Worm (Caenorhabditis elegans): ENCODE results near the gene grl-19.

Gene grl-19

DNA sequence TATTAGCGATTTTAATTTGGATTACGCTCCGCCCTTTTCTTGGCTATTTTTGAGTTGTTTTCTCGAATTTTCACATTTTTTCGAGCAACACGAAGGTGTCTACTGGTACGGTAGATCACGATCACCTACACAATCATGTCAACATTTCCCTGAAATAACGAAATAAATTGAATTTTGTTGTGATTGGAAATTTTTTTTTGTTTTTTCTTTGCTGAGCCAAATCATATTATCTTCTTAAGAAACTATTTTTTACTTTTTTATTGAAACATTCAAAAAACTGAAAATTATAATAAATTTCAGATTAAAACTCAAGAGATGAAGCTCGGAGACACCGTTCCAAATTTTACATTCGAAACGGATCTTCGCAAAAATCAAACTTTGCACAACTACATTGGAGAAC lies 34.1 kb downstream of the grl-19 start, which contains the start of gene prdx-6:
prdx-6 (plus strand) TSS at position 301 of the 400 bp plus-strand sequence.
- TF ChIP-seq skn-1 (tag; optimal IDR thresholded peaks at IDR 0.05) (no peak), sea-2 (GFP tag; optimal IDR thresholded peaks at IDR 0.05) (no peak), nhr-237 (tag; optimal IDR thresholded peaks at IDR 0.05) (no peak), elt-3 (tag; optimal IDR thresholded peaks at IDR 0.05) (no peak), ztf-11 (tag; optimal IDR thresholded peaks at IDR 0.05) (no peak), snpc-4 (tag; optimal IDR thresholded peaks at IDR 0.05) (no peak), ama-1 (optimal IDR thresholded peaks at IDR 0.05) (no peak), hmg-11 (tag; optimal IDR thresholded peaks at IDR 0.05) (no peak), lin-15B (tag; optimal IDR thresholded peaks at IDR 0.05) (no peak), nhr-23 (tag; optimal IDR thresholded peaks at IDR 0.05) (no peak), elt-1 (tag; optimal IDR thresholded peaks at IDR 0.05) (no peak), ceh-9 (tag; optimal IDR thresholded peaks at IDR 0.05) (no peak), ceh-28 (tag; optimal IDR thresholded peaks at IDR 0.05) (no peak), lin-39 (tag; optimal IDR thresholded peaks at IDR 0.05) (no peak), pha-4 (tag; optimal IDR thresholded peaks at IDR 0.05) (no peak), nhr-76 (tag; optimal IDR thresholded peaks at IDR 0.05) (no peak), nfya-1 (tag; optimal IDR thresholded peaks at IDR 0.05; ENCODE audit: insufficient read depth) (no peak)

DNA sequence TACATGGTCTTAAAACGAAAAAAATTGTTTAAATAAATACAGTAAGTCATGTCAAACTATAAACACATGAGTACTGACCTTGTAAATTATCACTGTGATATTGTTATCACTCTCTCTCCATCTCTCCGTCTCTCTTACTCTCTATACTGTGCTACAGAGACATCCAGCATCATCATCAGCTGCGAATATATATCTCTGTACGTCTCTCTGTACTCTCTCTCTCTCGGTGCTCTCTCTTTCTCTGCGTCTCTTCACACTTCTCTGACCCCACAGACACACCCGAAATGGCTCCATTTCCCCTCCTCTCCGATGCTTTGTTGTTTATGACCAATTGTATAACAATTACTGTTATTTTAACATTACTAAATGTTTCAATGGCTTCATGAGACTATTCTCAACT lies 41.8 kb downstream of the grl-19 start:
- TF ChIP-seq hmg-11 (tag; optimal IDR thresholded peaks at IDR 0.05) (peak; percentile 76), egl-27 (tag; optimal IDR thresholded peaks at IDR 0.05) (no peak), skn-1 (tag; optimal IDR thresholded peaks at IDR 0.05) (peak; percentile 15), jun-1 (tag; optimal IDR thresholded peaks at IDR 0.05) (peak; percentile 51), zag-1 (tag; optimal IDR thresholded peaks at IDR 0.05) (no peak), aly-2 (tag; optimal IDR thresholded peaks at IDR 0.05) (no peak), nhr-12 (tag; optimal IDR thresholded peaks at IDR 0.05) (no peak), nhr-23 (tag; optimal IDR thresholded peaks at IDR 0.05) (peak; percentile 42), egl-5 (tag; optimal IDR thresholded peaks at IDR 0.05) (peak; percentile 23), ztf-4 (tag; optimal IDR thresholded peaks at IDR 0.05) (no peak), nfya-1 (tag; optimal IDR thresholded peaks at IDR 0.05; ENCODE audit: insufficient read depth) (peak; percentile 33), tbx-2 (tag; optimal IDR thresholded peaks at IDR 0.05) (no peak), pqm-1 (tag; optimal IDR thresholded peaks at IDR 0.05) (peak; percentile 90), lsy-12 (tag; optimal IDR thresholded peaks at IDR 0.05) (no peak), pha-4 (tag; optimal IDR thresholded peaks at IDR 0.05) (peak; percentile 55), fkh-2 (tag; optimal IDR thresholded peaks at IDR 0.05) (no peak), elt-3 (tag; optimal IDR thresholded peaks at IDR 0.05) (no peak), ceh-9 (tag; optimal IDR thresholded peaks at IDR 0.05) (no peak), mdl-1 (tag; optimal IDR thresholded peaks at IDR 0.05) (no peak), elt-2 (tag; optimal IDR thresholded peaks at IDR 0.05) (peak; percentile 86), nhr-11 (tag; optimal IDR thresholded peaks at IDR 0.05) (no peak), mml-1 (tag; optimal IDR thresholded peaks at IDR 0.05) (no peak), ceh-28 (tag; optimal IDR thresholded peaks at IDR 0.05) (peak; percentile 47), R02D3.7 (tag; optimal IDR thresholded peaks at IDR 0.05) (peak; percentile 2), ama-1 (optimal IDR thresholded peaks at IDR 0.05) (no peak)

DNA sequence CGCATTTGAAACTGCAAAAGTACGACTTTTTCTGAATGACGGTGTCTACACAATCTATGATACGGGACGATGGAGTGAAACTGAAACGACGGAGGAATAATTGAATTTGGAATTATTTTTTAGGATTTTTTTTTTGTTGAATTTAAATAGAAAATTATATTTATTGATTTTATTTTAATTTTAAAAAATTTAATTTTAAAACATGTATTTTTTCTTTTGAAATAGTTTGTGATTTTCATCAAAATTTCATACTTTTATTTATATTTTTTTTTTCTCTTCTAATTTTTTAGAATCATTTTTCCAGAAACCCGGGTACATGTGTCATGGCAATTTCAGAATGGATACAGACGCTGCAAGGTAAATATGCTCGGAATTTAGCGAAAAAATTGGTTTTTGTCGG lies 44.5 kb downstream of the grl-19 start, which contains the start of gene Y38C1AA.1:
Y38C1AA.1 (plus strand) TSS at position 301 of the 400 bp plus-strand sequence.
- TF ChIP-seq mdl-1 (tag; optimal IDR thresholded peaks at IDR 0.05) (no peak), lin-39 (tag; optimal IDR thresholded peaks at IDR 0.05) (no peak), elt-3 (tag; optimal IDR thresholded peaks at IDR 0.05) (no peak), ZK546.5 (tag; optimal IDR thresholded peaks at IDR 0.05) (no peak), ceh-16 (tag; optimal IDR thresholded peaks at IDR 0.05) (no peak), nhr-25 (tag; optimal IDR thresholded peaks at IDR 0.05) (no peak), ama-1 (optimal IDR thresholded peaks at IDR 0.05) (no peak), R02D3.7 (tag; optimal IDR thresholded peaks at IDR 0.05) (no peak), tbx-2 (tag; optimal IDR thresholded peaks at IDR 0.05) (no peak), pqm-1 (tag; optimal IDR thresholded peaks at IDR 0.05) (no peak), egl-27 (tag; optimal IDR thresholded peaks at IDR 0.05) (no peak), nhr-77 (tag; optimal IDR thresholded peaks at IDR 0.05) (no peak), mml-1 (tag; optimal IDR thresholded peaks at IDR 0.05) (no peak)

DNA sequence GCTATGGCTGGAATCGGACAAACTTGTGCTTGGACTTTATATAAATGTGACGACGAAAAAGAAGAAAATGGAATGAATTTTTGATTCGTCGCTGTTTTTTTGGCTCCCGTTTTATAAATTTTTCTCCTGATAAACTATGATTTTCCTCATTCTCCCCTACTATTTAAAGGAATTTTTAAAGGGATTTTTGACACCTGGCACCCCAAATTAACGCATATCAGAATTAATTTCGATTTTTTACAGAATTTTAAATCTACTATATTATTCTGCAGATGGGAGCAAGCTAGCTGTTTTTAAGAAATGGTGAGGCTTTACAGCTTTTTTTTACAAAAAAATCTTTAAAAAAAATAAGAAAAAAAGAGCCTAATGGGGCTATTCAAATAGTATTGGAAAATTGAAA lies 47.4 kb downstream of the grl-19 start, which contains the start of gene coa-1:
coa-1 (plus strand) TSS at position 301 of the 400 bp plus-strand sequence.
- TF ChIP-seq daf-12 (tag; optimal IDR thresholded peaks at IDR 0.05): no peak
